Fruit fly (Drosophila melanogaster) whole organism, prepupa: Measurements from ENCODE around the gene CG31538.

Experiments used
- CG10631 ChIP-seq: fragments of 200-800 bp; sonication (Bioruptor generic); optimal IDR thresholded peaks from 2 replicates; lab custom pipeline; 2016; ENCODE audit warnings: missing biosample characterization, missing genetic modification characterization
- CG10669 ChIP-seq: fragments of 200-800 bp; sonication (Bioruptor generic); optimal IDR thresholded peaks from 3 replicates; lab custom pipeline; 2018; ENCODE audit warnings: missing biosample characterization, mild to moderate bottlenecking, missing genetic modification characterization, moderate library complexity
- CG9139 ChIP-seq: fragments of 200-800 bp; sonication (Bioruptor generic); optimal IDR thresholded peaks from 3 replicates; lab custom pipeline; 2017; ENCODE audit warnings: missing biosample characterization, mild to moderate bottlenecking, missing genetic modification characterization
- Ets21C ChIP-seq: fragments of 200-800 bp; sonication (Bioruptor generic); optimal IDR thresholded peaks from 3 replicates; lab custom pipeline; 2016; ENCODE audit warnings: missing biosample characterization, missing genetic modification characterization
- Lpt ChIP-seq: fragments of 200-800 bp; sonication (Bioruptor generic); optimal IDR thresholded peaks from 3 replicates; lab custom pipeline; 2016; ENCODE audit warnings: missing biosample characterization, missing genetic modification characterization
- Smox ChIP-seq: fragments of 200-800 bp; sonication (Bioruptor generic); optimal IDR thresholded peaks from 3 replicates; lab custom pipeline; 2016; ENCODE audit warnings: missing biosample characterization, missing genetic modification characterization
- Sox102F ChIP-seq: fragments of 200-800 bp; sonication (Bioruptor generic); optimal IDR thresholded peaks from 2 replicates; lab custom pipeline; 2016; ENCODE audit warnings: missing biosample characterization, mild to moderate bottlenecking, missing genetic modification characterization

DNA sequence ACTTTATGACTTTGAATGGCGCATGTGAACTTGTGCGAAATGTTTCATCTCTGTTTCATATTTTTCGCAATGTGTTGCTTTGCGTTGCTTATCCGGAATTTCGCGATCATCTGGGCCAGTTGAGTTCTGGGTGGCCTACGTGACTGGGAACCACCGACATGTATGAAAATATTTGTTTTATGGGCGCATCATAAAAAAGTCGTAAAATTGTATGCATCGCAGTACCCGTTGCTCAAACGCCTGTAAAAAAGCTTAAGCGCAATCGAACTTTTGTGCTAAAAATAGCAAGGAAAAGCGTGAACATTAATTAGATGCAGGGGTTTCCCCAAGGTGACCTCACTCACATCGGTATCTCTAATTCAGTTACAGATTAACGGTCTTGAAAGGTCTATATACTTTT, 11.4 kb downstream of the CG31538 start:
- TF ChIP-seq CG10631 (no peak), Ets21C (GFP tag; lab: Kevin White, UChicago) (no peak), CG9139 (GFP tag; lab: Kevin White, UChicago) (no peak), Sox102F (no peak), Smox (no peak), CG10669 (no peak), Lpt (GFP tag; lab: Kevin White, UChicago) (no peak)
